Worm (Caenorhabditis elegans): ENCODE results near the gene W04B5.6.

W04B5.6 gene

ce11 chrIII:2471855-2472254, 36.6 kb upstream of the W04B5.6 start:
- TF ChIP-seq nfya-1 (tag; optimal IDR thresholded peaks at IDR 0.05; ENCODE audit: insufficient read depth) (peak; percentile 69), nhr-43 (tag; optimal IDR thresholded peaks at IDR 0.05; ENCODE audit: poor library complexity, severe bottlenecking) (no peak), ama-1 (optimal IDR thresholded peaks at IDR 0.05) (no peak), pha-4 (tag; optimal IDR thresholded peaks at IDR 0.05) (peak; percentile 84), ceh-16 (tag; optimal IDR thresholded peaks at IDR 0.05) (no peak), egl-27 (tag; optimal IDR thresholded peaks at IDR 0.05) (peak; percentile 20), elt-2 (tag; optimal IDR thresholded peaks at IDR 0.05) (peak; percentile 44), nhr-67 (tag; optimal IDR thresholded peaks at IDR 0.05) (no peak), elt-3 (tag; optimal IDR thresholded peaks at IDR 0.05) (no peak), lin-15B (tag; optimal IDR thresholded peaks at IDR 0.05) (peak; percentile 53), fkh-10 (GFP tag; optimal IDR thresholded peaks at IDR 0.05) (peak; percentile 21), pqm-1 (tag; optimal IDR thresholded peaks at IDR 0.05) (peak; percentile 2), nhr-25 (tag; optimal IDR thresholded peaks at IDR 0.05) (peak; percentile 42), nhr-11 (tag; optimal IDR thresholded peaks at IDR 0.05) (no peak), daf-12 (tag; optimal IDR thresholded peaks at IDR 0.05) (no peak), lin-39 (tag; optimal IDR thresholded peaks at IDR 0.05) (peak; percentile 60), hmg-11 (tag; optimal IDR thresholded peaks at IDR 0.05) (peak; percentile 83), aly-2 (tag; optimal IDR thresholded peaks at IDR 0.05) (no peak), nhr-23 (tag; optimal IDR thresholded peaks at IDR 0.05) (no peak), mdl-1 (tag; optimal IDR thresholded peaks at IDR 0.05) (no peak)

ce11 chrIII:2468202-2468601, 32.9 kb upstream of the W04B5.6 start, which contains the start of the genes E02H9.9 and E02H9.1:
E02H9.9 (minus strand) TSS chrIII:2468302.
E02H9.1 (plus strand) TSS chrIII:2468486.
- no peak for TF ChIP-seq ztf-4 (tag; optimal IDR thresholded peaks at IDR 0.05)
- TF ChIP-seq fos-1 (tag; optimal IDR thresholded peaks at IDR 0.05) = no peak
- TF ChIP-seq pqm-1 (tag; optimal IDR thresholded peaks at IDR 0.05) = no peak
- TF ChIP-seq nhr-237 (tag; optimal IDR thresholded peaks at IDR 0.05) = no peak
- no peak for TF ChIP-seq ama-1 (optimal IDR thresholded peaks at IDR 0.05)
- no peak for TF ChIP-seq jun-1 (tag; optimal IDR thresholded peaks at IDR 0.05)
- no peak for TF ChIP-seq skn-1 (tag; optimal IDR thresholded peaks at IDR 0.05)
- no peak for TF ChIP-seq ztf-11 (tag; optimal IDR thresholded peaks at IDR 0.05)
- TF ChIP-seq nhr-67 (tag; optimal IDR thresholded peaks at IDR 0.05) = no peak
- TF ChIP-seq snpc-4 (tag; optimal IDR thresholded peaks at IDR 0.05) = no peak
- no peak for TF ChIP-seq fkh-10 (GFP tag; optimal IDR thresholded peaks at IDR 0.05)
- TF ChIP-seq unc-39 (tag; optimal IDR thresholded peaks at IDR 0.05) = no peak
- no peak for TF ChIP-seq ceh-9 (tag; optimal IDR thresholded peaks at IDR 0.05)
- no peak for TF ChIP-seq lsy-12 (tag; optimal IDR thresholded peaks at IDR 0.05)
- TF ChIP-seq nhr-25 (tag; optimal IDR thresholded peaks at IDR 0.05) = no peak
- TF ChIP-seq pha-4 (tag; optimal IDR thresholded peaks at IDR 0.05) = no peak
- no peak for TF ChIP-seq zag-1 (tag; optimal IDR thresholded peaks at IDR 0.05)
- no peak for TF ChIP-seq elt-1 (tag; optimal IDR thresholded peaks at IDR 0.05)

DNA sequence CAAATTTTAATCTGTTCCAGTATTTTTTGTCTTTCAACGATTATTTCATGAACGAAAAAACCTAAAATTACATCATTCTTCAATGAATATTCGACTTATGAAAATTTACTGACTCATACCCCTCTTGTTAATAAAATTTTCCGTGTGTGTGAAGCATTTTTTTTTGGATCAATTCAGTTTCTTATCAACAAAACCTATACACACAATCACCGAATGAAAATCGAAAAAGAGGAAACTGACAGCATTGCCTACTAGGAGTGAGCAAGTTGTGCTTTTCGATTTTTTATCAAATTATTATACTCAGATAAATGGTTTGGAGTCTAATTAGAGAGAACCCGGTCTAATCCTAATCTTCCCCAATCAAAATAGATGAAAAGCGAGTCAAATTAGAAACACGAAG, 23.5 kb upstream of the W04B5.6 start, which contains the start of gene E02H9.3:
Gene E02H9.3, plus strand, starts transcription at position 301 of the 400 bp plus-strand sequence.
- TF ChIP-seq elt-2 (tag; optimal IDR thresholded peaks at IDR 0.05) = peak; percentile 8

DNA sequence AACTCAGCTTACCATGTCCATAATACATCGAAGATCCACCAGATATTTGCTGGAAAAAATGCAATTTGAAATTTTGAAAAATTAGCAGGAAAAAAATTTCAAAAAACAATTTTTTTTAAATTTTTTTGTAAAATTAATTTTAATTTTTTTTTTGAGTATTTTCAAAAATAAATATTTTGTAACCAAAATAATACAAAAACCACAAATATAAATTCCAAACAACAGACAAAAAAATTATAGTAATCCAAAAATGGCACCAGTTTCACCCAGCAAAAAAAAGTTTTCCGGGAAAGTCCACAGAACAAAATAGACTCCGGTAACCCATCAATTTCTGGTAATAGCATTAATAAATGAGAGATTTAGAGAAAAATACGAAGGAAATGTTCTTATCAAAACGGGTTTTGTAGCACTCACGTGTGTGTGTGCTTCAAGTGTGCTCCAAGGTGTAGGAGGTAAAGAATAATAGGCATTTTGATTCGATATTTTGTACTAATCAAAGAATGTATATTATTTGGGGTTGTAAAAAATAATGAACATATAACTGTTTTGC, 19.6 kb upstream of the W04B5.6 start, which contains the start of gene nhr-121:
Gene nhr-121, minus strand, starts transcription at position 51 of the 550 bp plus-strand sequence.
- TF ChIP-seq pqm-1 (tag; optimal IDR thresholded peaks at IDR 0.05) = peak; percentile 97
- TF ChIP-seq jun-1 (tag; optimal IDR thresholded peaks at IDR 0.05) = peak; percentile 21
- peak; percentile 82 for TF ChIP-seq elt-2 (tag; optimal IDR thresholded peaks at IDR 0.05)
- no peak for TF ChIP-seq R02D3.7 (tag; optimal IDR thresholded peaks at IDR 0.05)
- TF ChIP-seq snpc-4 (tag; optimal IDR thresholded peaks at IDR 0.05) = no peak
- TF ChIP-seq pha-4 (tag; optimal IDR thresholded peaks at IDR 0.05) = peak; percentile 39

- TF ChIP-seq lsy-12 (tag; optimal IDR thresholded peaks at IDR 0.05) (no peak), snpc-4 (tag; optimal IDR thresholded peaks at IDR 0.05) (no peak), elt-2 (tag; optimal IDR thresholded peaks at IDR 0.05) (peak; percentile 30), nhr-23 (tag; optimal IDR thresholded peaks at IDR 0.05) (no peak)
Measured at ce11 chrIII:2445574-2446259, 10.4 kb upstream of the W04B5.6 start, which contains the start of the genes E02H9.7 and klo-2. E02H9.7 (minus strand) TSS chrIII:2445674. klo-2 (plus strand) TSS chrIII:2446209.
